Fruit fly (Drosophila melanogaster) whole organism, embryonic: ENCODE measurements around the gene LysB.

Source experiments
- BtbVII ChIP-seq: fragments of 200-800 bp; sonication (Bioruptor generic); optimal IDR thresholded peaks from 3 replicates; lab custom pipeline; 2017; ENCODE audit warnings: missing biosample characterization, mild to moderate bottlenecking, missing genetic modification characterization
- CG10543 ChIP-seq: fragments of 200-800 bp; sonication (Bioruptor generic); optimal IDR thresholded peaks from 3 replicates; lab custom pipeline; 2017; ENCODE audit warnings: missing biosample characterization, mild to moderate bottlenecking, missing genetic modification characterization, moderate library complexity
- CG11696 ChIP-seq: fragments of 200-800 bp; sonication (Bioruptor generic); IDR thresholded peaks from 2 replicates; pipeline ENCODE4 v1.3.6; 2022; ENCODE audit warnings: missing biosample characterization, missing genetic modification characterization
- CG12391 ChIP-seq: fragments of 200-800 bp; sonication (Bioruptor generic); optimal IDR thresholded peaks from 3 replicates; lab custom pipeline; 2018; ENCODE audit warnings: missing biosample characterization, mild to moderate bottlenecking, missing genetic modification characterization, moderate library complexity
- CG12659 ChIP-seq: fragments of 200-800 bp; sonication (Bioruptor generic); optimal IDR thresholded peaks from 3 replicates; lab custom pipeline; 2017; ENCODE audit warnings: mild to moderate bottlenecking, missing biosample characterization, missing genetic modification reagents, missing genetic modification characterization
- CG14050 ChIP-seq: fragments of 200-800 bp; sonication (Bioruptor generic); IDR thresholded peaks from 3 replicates; pipeline ENCODE4 v1.3.6; 2022; ENCODE audit warnings: missing biosample characterization, missing genetic modification characterization
- CG14441 ChIP-seq: fragments of 200-800 bp; sonication (Bioruptor generic); IDR thresholded peaks from 2 replicates; pipeline ENCODE4 v1.3.6; 2022; ENCODE audit warnings: missing biosample characterization, missing genetic modification characterization
- CG14860 ChIP-seq: fragments of 200-800 bp; sonication (Bioruptor generic); IDR thresholded peaks from 3 replicates; pipeline ENCODE4 v1.3.6; 2022; ENCODE audit warnings: missing biosample characterization, missing genetic modification characterization; ENCODE audit not compliant: partially characterized antibody
- CG16813 ChIP-seq: fragments of 200-800 bp; sonication (Bioruptor generic); IDR thresholded peaks from 3 replicates; pipeline ENCODE4 v1.3.6; 2022; ENCODE audit warnings: missing biosample characterization, missing genetic modification characterization; ENCODE audit not compliant: partially characterized antibody
- CG18011 ChIP-seq: fragments of 200-800 bp; sonication (Bioruptor generic); optimal IDR thresholded peaks from 2 replicates; lab custom pipeline; 2017; ENCODE audit warnings: missing biosample characterization, missing genetic modification characterization, mild to moderate bottlenecking, moderate library complexity, missing genotype
- CG30403 ChIP-seq: fragments of 200-800 bp; sonication (Bioruptor generic); optimal IDR thresholded peaks from 3 replicates; lab custom pipeline; 2016; ENCODE audit warnings: missing biosample characterization, missing genetic modification characterization
- CG3065 ChIP-seq: fragments of 200-800 bp; sonication (Bioruptor generic); optimal IDR thresholded peaks from 2 replicates; lab custom pipeline; 2016; ENCODE audit warnings: missing biosample characterization, missing genetic modification characterization
- CG31441 ChIP-seq: fragments of 200-800 bp; sonication (Bioruptor generic); IDR thresholded peaks from 2 replicates; pipeline ENCODE4 v1.3.6; 2022; ENCODE audit warnings: missing biosample characterization, missing genetic modification characterization
- CG34224 ChIP-seq: fragments of 200-800 bp; sonication (Bioruptor generic); IDR thresholded peaks from 3 replicates; pipeline ENCODE4 v1.3.6; 2022; ENCODE audit warnings: missing biosample characterization, missing genetic modification characterization; ENCODE audit not compliant: partially characterized antibody
- CG34376 ChIP-seq: fragments of 200-800 bp; sonication (Bioruptor generic); optimal IDR thresholded peaks from 2 replicates; lab custom pipeline; 2018; ENCODE audit warnings: missing biosample characterization, mild to moderate bottlenecking, missing genetic modification characterization
- CG6654 ChIP-seq: fragments of 200-800 bp; sonication (Bioruptor generic); optimal IDR thresholded peaks from 2 replicates; lab custom pipeline; 2017; ENCODE audit warnings: missing biosample characterization, mild to moderate bottlenecking, missing genetic modification characterization
- CG7786 ChIP-seq: fragments of 200-800 bp; sonication (Bioruptor generic); optimal IDR thresholded peaks from 2 replicates; lab custom pipeline; 2016; ENCODE audit warnings: missing biosample characterization, missing genetic modification characterization
- CG8281 ChIP-seq: fragments of 200-800 bp; sonication (Bioruptor generic); optimal IDR thresholded peaks from 2 replicates; lab custom pipeline; 2018; ENCODE audit warnings: missing biosample characterization, mild to moderate bottlenecking, missing genetic modification characterization, moderate library complexity
- Dbx ChIP-seq: fragments of 200-800 bp; sonication (Bioruptor generic); IDR thresholded peaks from 3 replicates; pipeline ENCODE4 v1.3.6; 2022; ENCODE audit warnings: missing biosample characterization, missing genetic modification characterization
- Doc3 ChIP-seq: fragments of 200-800 bp; sonication (Bioruptor generic); IDR thresholded peaks from 3 replicates; pipeline ENCODE4 v1.3.6; 2022; ENCODE audit warnings: missing biosample characterization, missing genetic modification characterization; ENCODE audit not compliant: partially characterized antibody
- Hr78 ChIP-seq, 2 experiments: fragments of 200-800 bp in 1 of 2; fragments of >200 bp in 1 of 2; sonication (Bioruptor generic) in 1 of 2; optimal IDR thresholded peaks; 2 replicates each; lab custom pipeline; 2017 to 2019; ENCODE audit warnings: missing biosample characterization in 2 of 2, missing genetic modification characterization in 2 of 2, mild to moderate bottlenecking in 1 of 2, moderate library complexity in 1 of 2
- Hsf ChIP-seq: fragments of 200-800 bp; sonication (Bioruptor generic); optimal IDR thresholded peaks from 3 replicates; lab custom pipeline; 2016; ENCODE audit warnings: missing biosample characterization, missing genetic modification characterization
- Jarid2 ChIP-seq: fragments of 200-800 bp; sonication (Bioruptor generic); optimal IDR thresholded peaks from 3 replicates; lab custom pipeline; 2017; ENCODE audit warnings: mild to moderate bottlenecking, missing biosample characterization, missing genetic modification reagents, missing genetic modification characterization
- Neu2 ChIP-seq: fragments of 200-800 bp; sonication (Bioruptor generic); optimal IDR thresholded peaks from 3 replicates; lab custom pipeline; 2016; ENCODE audit warnings: missing biosample characterization, missing genetic modification characterization, borderline replicate concordance
- NfI ChIP-seq: fragments of 200-800 bp; sonication (Bioruptor generic); optimal IDR thresholded peaks from 3 replicates; lab custom pipeline; 2018; ENCODE audit warnings: missing biosample characterization, mild to moderate bottlenecking, missing genetic modification characterization, moderate library complexity
- Poxn ChIP-seq: fragments of 200-800 bp; sonication (Bioruptor generic); IDR thresholded peaks from 2 replicates; pipeline ENCODE4 v1.3.6; 2022; ENCODE audit warnings: missing biosample characterization, missing genetic modification characterization
- Stat92E ChIP-seq, 3 experiments: fragments of >200 bp in 2 of 3; fragments of 200-800 bp in 1 of 3; sonication (Bioruptor generic) in 1 of 3; optimal IDR thresholded peaks; 2 replicates each; lab custom pipeline; 2017 to 2019; ENCODE audit warnings: missing biosample characterization in 3 of 3, missing genetic modification characterization in 3 of 3, mild to moderate bottlenecking in 1 of 3, moderate library complexity in 1 of 3
- Tbp ChIP-seq: fragments of >200 bp; optimal IDR thresholded peaks from 2 replicates; lab custom pipeline; 2018; ENCODE audit warnings: missing biosample characterization, missing genetic modification characterization
- abd-A ChIP-seq: fragments of 200-800 bp; sonication (Bioruptor generic); optimal IDR thresholded peaks from 3 replicates; lab custom pipeline; 2019; ENCODE audit warnings: missing biosample characterization, mild to moderate bottlenecking, missing genetic modification characterization, moderate library complexity
- ara ChIP-seq: fragments of 200-800 bp; sonication (Bioruptor generic); IDR thresholded peaks from 2 replicates; pipeline ENCODE4 v1.3.6; 2022; ENCODE audit warnings: missing biosample characterization, missing genetic modification characterization
- ato ChIP-seq: fragments of 200-800 bp; sonication (Bioruptor generic); IDR thresholded peaks from 2 replicates; pipeline ENCODE4 v1.3.6; 2022; ENCODE audit warnings: missing biosample characterization, missing genetic modification characterization; ENCODE audit not compliant: partially characterized antibody
- bcd ChIP-seq: fragments of 200-800 bp; sonication (Bioruptor generic); optimal IDR thresholded peaks from 2 replicates; lab custom pipeline; 2017; ENCODE audit warnings: missing biosample characterization, mild to moderate bottlenecking, missing genetic modification characterization
- crol ChIP-seq: fragments of 200-800 bp; sonication (Bioruptor generic); IDR thresholded peaks from 2 replicates; pipeline ENCODE4 v1.3.6; 2022; ENCODE audit warnings: missing biosample characterization, missing genetic modification characterization
- dati ChIP-seq: fragments of 200-800 bp; sonication (Bioruptor generic); IDR thresholded peaks from 2 replicates; pipeline ENCODE4 v1.3.6; 2022; ENCODE audit warnings: missing biosample characterization, missing genetic modification characterization
- dmrt11E ChIP-seq: fragments of 200-800 bp; sonication (Bioruptor generic); optimal IDR thresholded peaks from 3 replicates; lab custom pipeline; 2018; ENCODE audit warnings: missing biosample characterization, mild to moderate bottlenecking, missing genetic modification characterization, moderate library complexity
- gem ChIP-seq: fragments of 200-800 bp; sonication (Bioruptor generic); optimal IDR thresholded peaks from 2 replicates; lab custom pipeline; 2019; ENCODE audit warnings: missing biosample characterization, mild to moderate bottlenecking, missing genetic modification characterization, moderate library complexity
- ham ChIP-seq: fragments of 200-800 bp; sonication (Bioruptor generic); IDR thresholded peaks from 2 replicates; pipeline ENCODE4 v1.3.6; 2022; ENCODE audit warnings: missing biosample characterization, missing genetic modification characterization
- hbn ChIP-seq: fragments of 200-800 bp; sonication (Bioruptor generic); IDR thresholded peaks from 2 replicates; pipeline ENCODE4 v1.3.6; 2022; ENCODE audit warnings: missing biosample characterization, missing genetic modification characterization; ENCODE audit not compliant: partially characterized antibody
- jing ChIP-seq: fragments of 200-800 bp; sonication (Bioruptor generic); optimal IDR thresholded peaks from 2 replicates; lab custom pipeline; 2018; ENCODE audit warnings: missing biosample characterization, mild to moderate bottlenecking, missing genetic modification characterization
- mld ChIP-seq: fragments of 200-800 bp; sonication (Bioruptor generic); IDR thresholded peaks from 3 replicates; pipeline ENCODE4 v1.3.6; 2022; ENCODE audit warnings: missing biosample characterization, missing genetic modification characterization; ENCODE audit not compliant: partially characterized antibody
- nau ChIP-seq: fragments of 200-800 bp; sonication (Bioruptor generic); optimal IDR thresholded peaks from 3 replicates; lab custom pipeline; 2017; ENCODE audit warnings: missing biosample characterization, mild to moderate bottlenecking, missing genetic modification characterization, missing genetic modification reagents
- ranshi ChIP-seq: fragments of 200-800 bp; sonication (Bioruptor generic); IDR thresholded peaks from 2 replicates; pipeline ENCODE4 v1.3.6; 2022; ENCODE audit warnings: missing biosample characterization, missing genetic modification characterization
- sens-2 ChIP-seq: fragments of 200-800 bp; sonication (Bioruptor generic); IDR thresholded peaks from 2 replicates; pipeline ENCODE4 v1.3.6; 2022; ENCODE audit warnings: missing biosample characterization, missing genetic modification characterization
- so ChIP-seq: fragments of 200-800 bp; sonication (Bioruptor generic); IDR thresholded peaks from 3 replicates; pipeline ENCODE4 v1.3.6; 2022; ENCODE audit warnings: missing biosample characterization, missing genetic modification characterization
- sqz ChIP-seq: fragments of 200-800 bp; sonication (Bioruptor generic); optimal IDR thresholded peaks from 3 replicates; lab custom pipeline; 2018; ENCODE audit warnings: missing biosample characterization, mild to moderate bottlenecking, missing genetic modification characterization
- ssp ChIP-seq: fragments of 200-800 bp; sonication (Bioruptor generic); IDR thresholded peaks from 2 replicates; pipeline ENCODE4 v1.3.6; 2022; ENCODE audit warnings: missing biosample characterization, missing genetic modification characterization
- tap ChIP-seq: fragments of 200-800 bp; optimal IDR thresholded peaks from 3 replicates; lab custom pipeline; 2019; ENCODE audit warnings: missing biosample characterization, mild to moderate bottlenecking, missing genetic modification characterization, moderate library complexity
- trh ChIP-seq: fragments of 200-800 bp; sonication (Bioruptor generic); optimal IDR thresholded peaks from 2 replicates; lab custom pipeline; 2016; ENCODE audit warnings: missing biosample characterization, missing genetic modification characterization
- vnd ChIP-seq: fragments of 200-800 bp; sonication (Bioruptor generic); IDR thresholded peaks from 3 replicates; pipeline ENCODE4 v1.3.6; 2022; ENCODE audit warnings: missing biosample characterization, missing genetic modification characterization; ENCODE audit not compliant: partially characterized antibody
- zen ChIP-seq: fragments of 200-800 bp; sonication (Bioruptor generic); optimal IDR thresholded peaks from 3 replicates; lab custom pipeline; 2018; ENCODE audit warnings: missing biosample characterization, mild to moderate bottlenecking, missing genetic modification characterization, moderate library complexity

The LysB gene

DNA sequence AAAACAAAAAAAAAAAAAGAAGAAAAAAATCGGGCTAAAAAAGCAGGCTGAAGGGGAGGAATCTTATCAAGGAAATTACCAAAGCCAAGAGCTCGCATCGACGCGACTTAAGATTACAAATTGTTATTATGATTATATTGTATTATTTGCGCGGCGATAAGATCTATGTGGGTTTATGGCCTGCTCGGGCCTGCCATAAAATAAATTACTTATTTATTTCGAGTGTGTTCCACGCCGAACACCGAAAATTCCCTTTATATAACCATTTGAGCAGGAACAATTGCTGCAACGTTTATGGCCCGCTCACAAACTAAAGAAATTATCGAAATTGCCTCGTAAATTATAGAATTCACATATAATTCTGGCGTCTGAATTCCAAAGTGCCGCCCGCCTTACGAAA is 37.6 kb upstream of the LysB start (continued):
- TF ChIP-seq gem (tag; lab: Kevin White, UChicago) (no peak), tap (peak; percentile 7), jing (GFP tag; lab: Kevin White, UChicago) (no peak), CG14441 (peak; percentile 41), hbn (GFP tag; lab: Robert Waterston, UW) (no peak), ham (GFP tag; lab: Robert Waterston, UW) (no peak), dmrt11E (no peak), Tbp (GFP tag; lab: Kevin White, UChicago) (no peak), CG14860 (no peak), ato (GFP tag; lab: Robert Waterston, UW) (no peak), Doc3 (no peak), sqz (GFP tag; lab: Kevin White, UChicago) (peak; percentile 36), ssp (no peak), Dbx (no peak), Poxn (GFP tag; lab: Robert Waterston, UW) (no peak), zen (tag; lab: Kevin White, UChicago) (no peak), CG12659 (GFP tag; lab: Kevin White, UChicago) (peak; percentile 8), trh (GFP tag; lab: Kevin White, UChicago) (no peak), ara (GFP tag; lab: Robert Waterston, UW) (no peak), CG30403 (no peak), CG14050 (GFP tag; lab: Robert Waterston, UW) (no peak), CG11696 (no peak), CG31441 (GFP tag; lab: Robert Waterston, UW) (peak; percentile 39; the same call in 1 of the 2 replicates), Hsf (GFP tag; lab: Kevin White, UChicago) (no peak), dati (GFP tag; lab: Robert Waterston, UW) (no peak), CG6654 (GFP tag; lab: Kevin White, UChicago) (no peak), nau (GFP tag; lab: Kevin White, UChicago) (no peak), Jarid2 (peak; percentile 17), sens-2 (GFP tag; lab: Robert Waterston, UW) (no peak), mld (GFP tag; lab: Robert Waterston, UW) (no peak), crol (GFP tag; lab: Robert Waterston, UW) (no peak), CG3065 (GFP tag; lab: Kevin White, UChicago) (no peak), BtbVII (GFP tag; lab: Kevin White, UChicago) (peak; percentile 4), CG18011 (GFP tag; lab: Kevin White, UChicago) (no peak), Neu2 (GFP tag; lab: Kevin White, UChicago) (no peak), CG8281 (no peak), Stat92E (GFP tag; optimal IDR thresholded peaks at IDR 0.05; lab: Kevin White, UChicago) (no peak), Hr78 (GFP tag; optimal IDR thresholded peaks at IDR 0.05; lab: Kevin White, UChicago) (no peak), abd-A (no peak), NfI (no peak), CG16813 (no peak), vnd (GFP tag; lab: Robert Waterston, UW) (no peak), ranshi (GFP tag; lab: Robert Waterston, UW) (no peak), CG34376 (GFP tag; lab: Kevin White, UChicago) (peak; percentile 55), CG34224 (GFP tag; lab: Robert Waterston, UW) (no peak), bcd (GFP tag; lab: Kevin White, UChicago) (no peak), CG10543 (GFP tag; lab: Kevin White, UChicago) (peak; percentile 45), CG7786 (GFP tag; lab: Kevin White, UChicago) (no peak), so (no peak), CG12391 (tag; lab: Kevin White, UChicago) (no peak)
